Worm (Caenorhabditis elegans) whole organism, early embryonic: ENCODE results near the gene ZK637.4.

Source experiments
- F13C5.2 ChIP-seq: sonication (generic microtip); optimal IDR thresholded peaks from 2 replicates; lab custom pipeline; 2017; ENCODE audit warnings: mild to moderate bottlenecking, missing genetic modification characterization, inconsistent platforms, missing compliant biosample characterization
- ama-1 ChIP-seq: fragments of 150-350 bp; optimal IDR thresholded peaks from 2 replicates; lab custom pipeline; 2014
- ceh-13 ChIP-seq: fragments of 200-800 bp; sonication (Bioruptor generic); optimal IDR thresholded peaks from 2 replicates; lab custom pipeline; 2018; ENCODE audit warnings: mild to moderate bottlenecking, missing genetic modification characterization, missing compliant biosample characterization
- flt-1 ChIP-seq: fragments of 200-800 bp; sonication (Bioruptor generic); IDR thresholded peaks from 2 replicates; pipeline ENCODE4 v1.3.6; 2022; ENCODE audit warnings: missing genetic modification characterization, missing compliant biosample characterization
- hmbx-1 ChIP-seq: sonication (generic microtip); optimal IDR thresholded peaks from 2 replicates; lab custom pipeline; 2016; ENCODE audit warnings: mild to moderate bottlenecking, missing genetic modification characterization, missing compliant biosample characterization
- hmg-4 ChIP-seq: fragments of 200-800 bp; sonication (Bioruptor generic); optimal IDR thresholded peaks from 2 replicates; lab custom pipeline; 2018; ENCODE audit warnings: mild to moderate bottlenecking, missing genetic modification characterization, missing compliant biosample characterization
- hnd-1 ChIP-seq: sonication (generic microtip); optimal IDR thresholded peaks from 2 replicates; lab custom pipeline; 2016; ENCODE audit warnings: missing genetic modification characterization, missing compliant biosample characterization
- tra-4 ChIP-seq: sonication (generic microtip); optimal IDR thresholded peaks from 2 replicates; lab custom pipeline; 2017; ENCODE audit warnings: missing genetic modification characterization, missing compliant biosample characterization

DNA sequence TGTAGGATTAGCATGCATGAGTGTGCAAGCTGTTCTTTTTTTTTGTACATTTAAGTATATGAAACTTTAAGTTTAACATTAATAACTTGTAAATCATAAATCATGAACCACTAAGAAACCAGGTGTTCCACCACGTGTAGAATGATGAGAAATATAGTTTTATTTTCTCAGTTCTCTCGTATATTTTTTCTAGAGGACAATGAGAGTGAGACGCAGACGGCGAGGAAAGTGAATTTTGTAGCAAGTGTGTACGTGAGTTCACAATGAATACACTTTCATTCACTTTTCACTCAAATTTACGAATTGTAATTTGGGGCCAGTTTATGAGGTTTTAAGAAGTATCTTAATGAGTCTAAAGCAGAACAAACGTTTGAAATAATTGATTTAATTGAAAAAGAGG, 32.9 kb downstream of the ZK637.4 start:
- no peak for TF ChIP-seq F13C5.2 (tag; lab: Kevin White, UChicago)
- no peak for TF ChIP-seq ama-1 (lab: Kevin White, UChicago)
- TF ChIP-seq flt-1 (GFP tag; lab: Robert Waterston, UW) = no peak
- TF ChIP-seq tra-4 (tag; lab: Kevin White, UChicago) = no peak
- no peak for TF ChIP-seq hnd-1 (tag; lab: Kevin White, UChicago)
- TF ChIP-seq ceh-13 (GFP tag; lab: Kevin White, UChicago) = no peak
- TF ChIP-seq hmg-4 (GFP tag; lab: Kevin White, UChicago) = no peak
- no peak for TF ChIP-seq hmbx-1 (tag; lab: Kevin White, UChicago)
